Worm (Caenorhabditis elegans) whole organism, L1 larva: Measurements from ENCODE around the gene acr-2.

Source experiments
- C04F5.9 ChIP-seq: sonication (generic microtip); optimal IDR thresholded peaks from 2 replicates; lab custom pipeline; 2016; ENCODE audit warnings: missing genetic modification characterization, missing compliant biosample characterization
- C16A3.4 ChIP-seq: fragments of 150-350 bp; optimal IDR thresholded peaks from 2 replicates; lab custom pipeline; 2014; ENCODE audit warnings: missing biosample characterization, missing genetic modification characterization
- F16B12.6 ChIP-seq: fragments of 150-350 bp; optimal IDR thresholded peaks from 2 replicates; lab custom pipeline; 2014; ENCODE audit warnings: missing biosample characterization, missing genetic modification characterization
- aha-1 ChIP-seq: fragments of 150-350 bp; optimal IDR thresholded peaks from 2 replicates; lab custom pipeline; 2014; ENCODE audit warnings: missing biosample characterization, missing genetic modification characterization
- alr-1 ChIP-seq: fragments of 200-800 bp; sonication (Bioruptor generic); optimal IDR thresholded peaks from 2 replicates; lab custom pipeline; 2018; ENCODE audit warnings: borderline replicate concordance, mild to moderate bottlenecking, missing genetic modification characterization, missing compliant biosample characterization
- ama-1 ChIP-seq: fragments of 150-350 bp; optimal IDR thresholded peaks from 2 replicates; lab custom pipeline; 2014
- ceh-63 ChIP-seq: fragments of 200-800 bp; sonication (Bioruptor generic); optimal IDR thresholded peaks from 2 replicates; lab custom pipeline; 2018; ENCODE audit warnings: mild to moderate bottlenecking, missing genetic modification characterization, missing compliant biosample characterization
- ceh-82 ChIP-seq, 3 experiments: fragments of 150-350 bp in 1 of 3; sonication (generic microtip) in 2 of 3; optimal IDR thresholded peaks; 2 replicates each; lab custom pipeline; 2014 to 2017; ENCODE audit warnings: missing biosample characterization in 3 of 3, missing genetic modification characterization in 3 of 3
- ceh-88 ChIP-seq: fragments of 200-800 bp; sonication (Bioruptor generic); IDR thresholded peaks from 2 replicates; pipeline ENCODE4 v1.3.6; 2022; ENCODE audit warnings: missing genetic modification characterization, missing compliant biosample characterization
- ceh-90 ChIP-seq: sonication (generic microtip); optimal IDR thresholded peaks from 2 replicates; lab custom pipeline; 2016; ENCODE audit warnings: missing genetic modification characterization, missing compliant biosample characterization
- ces-1 ChIP-seq: fragments of 150-350 bp; optimal IDR thresholded peaks from 2 replicates; lab custom pipeline; 2014; ENCODE audit warnings: missing biosample characterization, missing genetic modification reagents, missing genetic modification characterization
- dpl-1 ChIP-seq, 3 experiments: fragments of 150-350 bp in 2 of 3; sonication (generic microtip) in 1 of 3; optimal IDR thresholded peaks; 2 replicates each; lab custom pipeline; 2014 to 2017; ENCODE audit warnings: missing biosample characterization in 3 of 3, missing genetic modification characterization in 3 of 3, missing genetic modification reagents in 3 of 3
- dsc-1 ChIP-seq: sonication (generic microtip); optimal IDR thresholded peaks from 2 replicates; lab custom pipeline; 2016; ENCODE audit warnings: mild to moderate bottlenecking, missing genetic modification characterization, missing compliant biosample characterization
- efl-1 ChIP-seq, 4 experiments: fragments of 150-350 bp; optimal IDR thresholded peaks in 3 of 4; peaks in 1 of 4; 1 replicate in 1 of 4; 2 replicates in 3 of 4; lab custom pipeline; 2014; ENCODE audit warnings: missing biosample characterization in 2 of 4, missing genetic modification characterization in 2 of 4, missing genetic modification reagents in 2 of 4
- egl-13 ChIP-seq: sonication (generic microtip); optimal IDR thresholded peaks from 2 replicates; lab custom pipeline; 2016; ENCODE audit warnings: missing genotype, missing genetic modification reagents, missing genetic modification characterization, missing compliant biosample characterization
- egl-27 ChIP-seq, 2 experiments: fragments of 150-350 bp in 1 of 2; sonication (generic microtip); optimal IDR thresholded peaks; 3 replicates each; lab custom pipeline; 2017 to 2018; ENCODE audit warnings: missing biosample characterization in 2 of 2, missing genetic modification characterization in 2 of 2, missing genetic modification reagents in 2 of 2
- elt-2 ChIP-seq: sonication (generic microtip); optimal IDR thresholded peaks from 2 replicates; lab custom pipeline; 2016; ENCODE audit warnings: missing genetic modification characterization, mild to moderate bottlenecking, inconsistent platforms, missing compliant biosample characterization, missing genetic modification reagents
- fkh-8 ChIP-seq: sonication (generic microtip); optimal IDR thresholded peaks from 2 replicates; lab custom pipeline; 2016; ENCODE audit warnings: mild to moderate bottlenecking, missing genetic modification characterization, missing compliant biosample characterization
- grh-1 ChIP-seq: fragments of 200-800 bp; sonication (Bioruptor generic); IDR thresholded peaks from 2 replicates; pipeline ENCODE4 v1.3.6; 2022; ENCODE audit warnings: missing genetic modification reagents, missing genetic modification characterization, missing compliant biosample characterization
- hlh-4 ChIP-seq: sonication (generic microtip); optimal IDR thresholded peaks from 2 replicates; lab custom pipeline; 2016; ENCODE audit warnings: mild to moderate bottlenecking, missing genetic modification characterization, missing compliant biosample characterization
- irx-1 ChIP-seq: sonication (generic microtip); optimal IDR thresholded peaks from 2 replicates; lab custom pipeline; 2016; ENCODE audit warnings: missing genetic modification characterization, missing compliant biosample characterization
- isw-1 ChIP-seq: fragments of 200-800 bp; sonication (Bioruptor generic); IDR thresholded peaks from 2 replicates; pipeline ENCODE4 v1.3.6; 2022; ENCODE audit warnings: missing genetic modification characterization, missing compliant biosample characterization
- lin-13 ChIP-seq: fragments of 150-350 bp; optimal IDR thresholded peaks from 2 replicates; lab custom pipeline; 2014; ENCODE audit warnings: missing biosample characterization, missing genetic modification reagents, missing genetic modification characterization
- lin-15B ChIP-seq: fragments of 150-350 bp; sonication (generic microtip); optimal IDR thresholded peaks from 3 replicates; lab custom pipeline; 2014; ENCODE audit warnings: missing biosample characterization, missing genetic modification characterization
- lin-39 ChIP-seq: fragments of 150-350 bp; optimal IDR thresholded peaks from 2 replicates; lab custom pipeline; 2014; ENCODE audit warnings: missing biosample characterization, missing genetic modification reagents, missing genetic modification characterization
- lir-3 ChIP-seq: sonication (generic microtip); optimal IDR thresholded peaks from 2 replicates; lab custom pipeline; 2016; ENCODE audit warnings: mild to moderate bottlenecking, missing genetic modification characterization, moderate library complexity, missing compliant biosample characterization; ENCODE audit not compliant: poor library complexity
- mef-2 ChIP-seq: fragments of 150-350 bp; optimal IDR thresholded peaks from 2 replicates; lab custom pipeline; 2014; ENCODE audit warnings: missing biosample characterization, missing genetic modification characterization
- nhr-11 ChIP-seq: fragments of 150-350 bp; optimal IDR thresholded peaks from 2 replicates; lab custom pipeline; 2014; ENCODE audit warnings: missing biosample characterization, missing genetic modification characterization
- nhr-12 ChIP-seq: sonication (generic microtip); optimal IDR thresholded peaks from 2 replicates; lab custom pipeline; 2017; ENCODE audit warnings: missing biosample characterization, missing genetic modification characterization
- nhr-19 ChIP-seq: fragments of 200-800 bp; sonication (Bioruptor generic); conservative IDR thresholded peaks from 2 replicates; pipeline ENCODE4 v1.3.6; 2022; ENCODE audit warnings: missing genetic modification characterization, missing compliant biosample characterization
- nhr-47 ChIP-seq: sonication (generic microtip); optimal IDR thresholded peaks from 2 replicates; lab custom pipeline; 2016; ENCODE audit warnings: mild to moderate bottlenecking, missing genetic modification characterization, moderate library complexity, missing compliant biosample characterization
- nhr-71 ChIP-seq: sonication (generic microtip); optimal IDR thresholded peaks from 2 replicates; lab custom pipeline; 2016; ENCODE audit warnings: mild to moderate bottlenecking, missing genetic modification characterization, moderate library complexity, missing compliant biosample characterization
- nhr-76 ChIP-seq: sonication (generic microtip); optimal IDR thresholded peaks from 2 replicates; lab custom pipeline; 2017; ENCODE audit warnings: missing biosample characterization, missing genetic modification characterization
- nhr-77 ChIP-seq: fragments of 150-350 bp; optimal IDR thresholded peaks from 2 replicates; lab custom pipeline; 2014; ENCODE audit warnings: missing biosample characterization, missing genetic modification characterization
- nhr-85 ChIP-seq: sonication (generic microtip); peaks from one replicate; lab custom pipeline; 2016; ENCODE audit warnings: missing genetic modification characterization, inconsistent platforms, missing compliant biosample characterization
- nhr-90 ChIP-seq: sonication (generic microtip); optimal IDR thresholded peaks from 2 replicates; lab custom pipeline; 2016; ENCODE audit warnings: mild to moderate bottlenecking, missing genetic modification characterization, missing compliant biosample characterization; ENCODE audit not compliant: poor library complexity
- pag-3 ChIP-seq: sonication (generic microtip); optimal IDR thresholded peaks from 2 replicates; lab custom pipeline; 2017; ENCODE audit warnings: missing genetic modification characterization, mild to moderate bottlenecking, missing compliant biosample characterization, antibody characterized with exemption, borderline replicate concordance; ENCODE audit not compliant: insufficient read depth
- pax-3 ChIP-seq: fragments of 200-800 bp; sonication (Bioruptor generic); optimal IDR thresholded peaks from 2 replicates; lab custom pipeline; 2018; ENCODE audit warnings: mild to moderate bottlenecking, missing genetic modification characterization, moderate library complexity, missing compliant biosample characterization
- pqm-1 ChIP-seq: sonication (generic microtip); optimal IDR thresholded peaks from 3 replicates; lab custom pipeline; 2017; ENCODE audit warnings: missing biosample characterization, missing genetic modification characterization
- rnt-1 ChIP-seq: sonication (generic microtip); optimal IDR thresholded peaks from 2 replicates; lab custom pipeline; 2016; ENCODE audit warnings: mild to moderate bottlenecking, missing genetic modification characterization, moderate library complexity, missing compliant biosample characterization
- skn-1 ChIP-seq: fragments of 150-350 bp; optimal IDR thresholded peaks from 2 replicates; lab custom pipeline; 2014; ENCODE audit warnings: missing biosample characterization, missing genetic modification characterization
- snpc-4 ChIP-seq: fragments of 150-350 bp; optimal IDR thresholded peaks from 2 replicates; lab custom pipeline; 2014; ENCODE audit warnings: missing biosample characterization, missing genetic modification characterization
- snu-23 ChIP-seq: sonication (generic microtip); optimal IDR thresholded peaks from 2 replicates; lab custom pipeline; 2016; ENCODE audit warnings: missing genetic modification characterization, missing compliant biosample characterization
- sup-37 ChIP-seq: fragments of 200-800 bp; sonication (Bioruptor generic); optimal IDR thresholded peaks from 2 replicates; lab custom pipeline; 2018; ENCODE audit warnings: mild to moderate bottlenecking, missing genetic modification characterization, missing compliant biosample characterization
- swsn-7 ChIP-seq: sonication (generic microtip); optimal IDR thresholded peaks from 2 replicates; lab custom pipeline; 2016; ENCODE audit warnings: missing genetic modification characterization, missing compliant biosample characterization
- tlp-1 ChIP-seq: fragments of 150-350 bp; optimal IDR thresholded peaks from 2 replicates; lab custom pipeline; 2014; ENCODE audit warnings: missing biosample characterization, missing genetic modification characterization
- unc-130 ChIP-seq: fragments of 150-350 bp; optimal IDR thresholded peaks from 2 replicates; lab custom pipeline; 2017; ENCODE audit warnings: missing biosample characterization, missing genetic modification characterization, inconsistent platforms
- unc-62 ChIP-seq: fragments of 150-350 bp; optimal IDR thresholded peaks from 2 replicates; lab custom pipeline; 2014; ENCODE audit warnings: missing biosample characterization, missing genetic modification reagents, missing genetic modification characterization
- unc-86 ChIP-seq: sonication (generic microtip); optimal IDR thresholded peaks from 2 replicates; lab custom pipeline; 2016; ENCODE audit warnings: missing genetic modification characterization, missing compliant biosample characterization
- vab-15 ChIP-seq: sonication (generic microtip); optimal IDR thresholded peaks from 2 replicates; lab custom pipeline; 2017; ENCODE audit warnings: missing genotype, mild to moderate bottlenecking, missing genetic modification characterization, missing compliant biosample characterization
- zag-1 ChIP-seq: fragments of 150-350 bp; optimal IDR thresholded peaks from 2 replicates; lab custom pipeline; 2014; ENCODE audit warnings: missing biosample characterization, missing genetic modification characterization
- ztf-4 ChIP-seq: fragments of 150-350 bp; optimal IDR thresholded peaks from 2 replicates; lab custom pipeline; 2014; ENCODE audit warnings: missing biosample characterization, missing genetic modification characterization

The acr-2 gene

ce11 chrX:6736358-6736991 is 34.1 kb downstream of the acr-2 start:
- TF ChIP-seq lin-15B (tag; lab: Kevin White, UChicago) (no peak), snpc-4 (tag; lab: Kevin White, UChicago) (no peak), efl-1 (optimal IDR thresholded peaks at IDR 0.05; lab: Kevin White, UChicago) (peak in 1 of 2 experiments; percentile 26), efl-1 (GFP tag; optimal IDR thresholded peaks at IDR 0.05 in 1 of 2; lab: Kevin White, UChicago) (peak in 1 of 2 experiments; percentile 45), egl-27 (tag; optimal IDR thresholded peaks at IDR 0.05; lab: Kevin White, UChicago) (peak in 1 of 2 experiments; percentile 31), nhr-76 (tag; lab: Kevin White, UChicago) (no peak), C16A3.4 (peak; percentile 45), ces-1 (GFP tag; lab: Kevin White, UChicago) (no peak), zag-1 (tag; lab: Kevin White, UChicago) (peak; percentile 51), unc-62 (GFP tag; lab: Kevin White, UChicago) (no peak), ztf-4 (tag; lab: Kevin White, UChicago) (peak; percentile 35), mef-2 (tag; lab: Kevin White, UChicago) (no peak), nhr-77 (peak; percentile 3), vab-15 (peak; percentile 45), unc-86 (tag; lab: Kevin White, UChicago) (peak; percentile 40), ama-1 (lab: Kevin White, UChicago) (no peak), F16B12.6 (tag; lab: Kevin White, UChicago) (no peak), fkh-8 (tag; lab: Kevin White, UChicago) (peak; percentile 94), nhr-71 (peak; percentile 88), elt-2 (peak; percentile 88), tlp-1 (tag; lab: Kevin White, UChicago) (peak; percentile 60), pax-3 (tag; lab: Kevin White, UChicago) (no peak), aha-1 (tag; lab: Kevin White, UChicago) (no peak), ceh-63 (GFP tag; lab: Kevin White, UChicago) (no peak), nhr-11 (tag; lab: Kevin White, UChicago) (peak; percentile 31), snu-23 (peak; percentile 66), sup-37 (GFP tag; lab: Kevin White, UChicago) (no peak), dpl-1 (GFP tag; optimal IDR thresholded peaks at IDR 0.05; lab: Kevin White, UChicago) (peak in 1 of 3 experiments; percentile 17), irx-1 (tag; lab: Kevin White, UChicago) (peak; percentile 69), lin-39 (tag; lab: Kevin White, UChicago) (no peak), hlh-4 (tag; lab: Kevin White, UChicago) (no peak), lir-3 (tag; lab: Kevin White, UChicago) (peak; percentile 37), rnt-1 (tag; lab: Kevin White, UChicago) (peak; percentile 21), isw-1 (GFP tag; lab: Robert Waterston, UW) (no peak), nhr-19 (GFP tag; lab: Robert Waterston, UW) (peak; percentile 70), ceh-90 (tag; lab: Kevin White, UChicago) (no peak), nhr-12 (tag; lab: Kevin White, UChicago) (no peak), swsn-7 (tag; lab: Kevin White, UChicago) (peak; percentile 64), ceh-82 (tag; optimal IDR thresholded peaks at IDR 0.05; lab: Kevin White, UChicago) (no peak), grh-1 (GFP tag; lab: Robert Waterston, UW) (peak; percentile 68), nhr-47 (tag; lab: Kevin White, UChicago) (peak; percentile 82), egl-13 (peak; percentile 37), unc-130 (tag; lab: Kevin White, UChicago) (peak; percentile 48), alr-1 (tag; lab: Kevin White, UChicago) (no peak), pqm-1 (no peak), nhr-85 (tag; lab: Kevin White, UChicago) (peak; percentile 99), lin-13 (no peak), dsc-1 (peak; percentile 68), pag-3 (tag; lab: Kevin White, UChicago) (no peak), ceh-88 (no peak), C04F5.9 (tag; lab: Kevin White, UChicago) (no peak), nhr-90 (peak; percentile 81), skn-1 (tag; lab: Kevin White, UChicago) (no peak)
